Fruit fly (Drosophila melanogaster) whole organism, adult: ENCODE results near the gene PpV.

Experiments used
- CG11617 ChIP-seq: fragments of 200-800 bp; sonication (Bioruptor generic); optimal IDR thresholded peaks from 2 replicates; lab custom pipeline; 2017; ENCODE audit warnings: mild to moderate bottlenecking, missing biosample characterization, missing genetic modification reagents, missing genetic modification characterization
- CG12768 ChIP-seq: fragments of 200-800 bp; sonication (Bioruptor generic); optimal IDR thresholded peaks from 2 replicates; lab custom pipeline; 2017; ENCODE audit warnings: missing biosample characterization, missing genetic modification characterization, mild to moderate bottlenecking, moderate library complexity, missing genetic modification reagents
- CG14711 ChIP-seq: fragments of 200-800 bp; sonication (Bioruptor generic); optimal IDR thresholded peaks from 2 replicates; lab custom pipeline; 2018; ENCODE audit warnings: missing biosample characterization, mild to moderate bottlenecking, missing genetic modification characterization, moderate library complexity
- CG1620 ChIP-seq: fragments of 200-800 bp; sonication (Bioruptor generic); optimal IDR thresholded peaks from 2 replicates; lab custom pipeline; 2016; ENCODE audit warnings: missing biosample characterization, missing genetic modification characterization
- CG33017 ChIP-seq: fragments of 200-800 bp; sonication (Bioruptor generic); optimal IDR thresholded peaks from 2 replicates; lab custom pipeline; 2018; ENCODE audit warnings: missing biosample characterization, mild to moderate bottlenecking, missing genetic modification characterization, moderate library complexity
- CG5204 ChIP-seq: fragments of 200-800 bp; sonication (Bioruptor generic); optimal IDR thresholded peaks from 2 replicates; lab custom pipeline; 2016; ENCODE audit warnings: missing biosample characterization, missing genetic modification characterization
- CG7045 ChIP-seq: fragments of 200-800 bp; sonication (Bioruptor generic); optimal IDR thresholded peaks from 2 replicates; lab custom pipeline; 2017; ENCODE audit warnings: missing biosample characterization, mild to moderate bottlenecking, missing genetic modification characterization
- CG7101 ChIP-seq: fragments of 200-800 bp; sonication (Bioruptor generic); optimal IDR thresholded peaks from 2 replicates; lab custom pipeline; 2018; ENCODE audit warnings: missing biosample characterization, mild to moderate bottlenecking, missing genetic modification characterization, moderate library complexity
- Clk ChIP-seq: fragments of 200-800 bp; sonication (Bioruptor generic); optimal IDR thresholded peaks from 2 replicates; lab custom pipeline; 2017; ENCODE audit warnings: missing biosample characterization, missing genetic modification characterization
- Crg-1 ChIP-seq: fragments of 200-800 bp; sonication (Bioruptor generic); optimal IDR thresholded peaks from 2 replicates; lab custom pipeline; 2016; ENCODE audit warnings: missing biosample characterization, missing genetic modification characterization
- Hr96 ChIP-seq: fragments of 200-800 bp; sonication (Bioruptor generic); optimal IDR thresholded peaks from 2 replicates; lab custom pipeline; 2016; ENCODE audit warnings: missing biosample characterization, missing genetic modification characterization
- Mnt ChIP-seq: fragments of 200-800 bp; sonication (Bioruptor generic); optimal IDR thresholded peaks from 2 replicates; lab custom pipeline; 2016; ENCODE audit warnings: missing biosample characterization, mild to moderate bottlenecking, missing genetic modification characterization
- bab1 ChIP-seq: fragments of 200-800 bp; sonication (Bioruptor generic); optimal IDR thresholded peaks from 3 replicates; lab custom pipeline; 2019; ENCODE audit warnings: missing biosample characterization, mild to moderate bottlenecking, missing genetic modification characterization, moderate library complexity
- cic ChIP-seq: fragments of 200-800 bp; sonication (Bioruptor generic); optimal IDR thresholded peaks from 2 replicates; lab custom pipeline; 2017; ENCODE audit warnings: missing biosample characterization, mild to moderate bottlenecking, missing genetic modification characterization, moderate library complexity
- cnc ChIP-seq, 2 experiments: fragments of >200 bp; optimal IDR thresholded peaks; 2 replicates each; lab custom pipeline; 2017
- ovo ChIP-seq: fragments of 200-800 bp; sonication (Bioruptor generic); optimal IDR thresholded peaks from 2 replicates; lab custom pipeline; 2016; ENCODE audit warnings: missing biosample characterization, missing genetic modification characterization
- pad ChIP-seq: fragments of 200-800 bp; sonication (Bioruptor generic); optimal IDR thresholded peaks from 3 replicates; lab custom pipeline; 2017; ENCODE audit warnings: missing biosample characterization, missing genetic modification characterization, mild to moderate bottlenecking, moderate library complexity, missing genetic modification reagents
- tj ChIP-seq: fragments of 200-800 bp; sonication (Bioruptor generic); optimal IDR thresholded peaks from 3 replicates; lab custom pipeline; 2017; ENCODE audit warnings: missing biosample characterization, mild to moderate bottlenecking, missing genetic modification characterization, moderate library complexity
- toe ChIP-seq: fragments of 200-800 bp; sonication (Bioruptor generic); optimal IDR thresholded peaks from 2 replicates; lab custom pipeline; 2016; ENCODE audit warnings: missing biosample characterization, missing genetic modification characterization

The PpV gene

DNA sequence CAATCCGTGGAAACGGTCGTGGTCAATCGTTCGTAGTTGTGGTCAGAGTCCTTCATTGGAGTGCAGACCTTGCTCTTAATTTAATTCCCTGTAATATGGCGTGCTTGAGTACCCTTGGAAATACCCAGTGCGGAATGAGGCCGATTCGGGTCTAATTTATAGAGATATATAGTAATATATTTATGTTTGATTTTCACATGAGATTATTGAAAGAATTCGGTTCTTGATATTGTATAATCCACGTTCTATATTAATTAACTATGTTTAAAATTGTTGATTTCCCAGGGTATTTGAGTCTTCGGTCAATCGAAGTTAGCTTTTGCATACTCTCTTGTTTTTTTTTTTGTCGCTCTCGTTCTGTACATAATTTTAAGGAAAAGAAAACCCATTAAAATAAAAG is 29.4 kb downstream of the PpV start:
- TF ChIP-seq CG7101 (no peak), Clk (GFP tag; lab: Kevin White, UChicago) (no peak), CG14711 (tag; lab: Kevin White, UChicago) (no peak), CG33017 (tag; lab: Kevin White, UChicago) (no peak), CG11617 (GFP tag; lab: Kevin White, UChicago) (no peak), CG7045 (GFP tag; lab: Kevin White, UChicago) (no peak), bab1 (GFP tag; lab: Kevin White, UChicago) (no peak), tj (GFP tag; lab: Kevin White, UChicago) (no peak), Mnt (no peak)

DNA sequence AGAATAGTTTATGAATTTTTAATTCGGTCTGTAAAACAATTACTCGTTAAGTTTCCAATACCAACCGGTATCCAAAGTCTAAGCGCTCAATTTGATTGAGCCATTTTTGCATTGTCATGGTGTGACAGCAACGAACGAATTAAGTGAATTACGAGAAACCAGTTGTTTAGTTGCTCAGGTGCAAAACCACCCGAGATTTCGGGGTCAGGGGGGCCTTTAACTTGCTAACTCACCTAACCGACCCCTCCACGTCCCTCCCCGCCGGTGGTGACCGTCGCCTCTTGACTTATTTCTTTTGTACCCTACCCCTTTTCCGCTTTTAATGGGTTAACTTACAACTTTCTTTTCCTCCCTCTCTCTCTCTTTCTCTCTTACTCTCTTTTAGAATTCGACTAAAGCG is 31.0 kb downstream of the PpV start:
- no peak for TF ChIP-seq CG12768 (GFP tag; lab: Kevin White, UChicago)
- peak; percentile 82 to 83 for TF ChIP-seq cnc (optimal IDR thresholded peaks at IDR 0.05; lab: Kevin White, UChicago)
- no peak for TF ChIP-seq CG1620 (GFP tag; lab: Kevin White, UChicago)
- peak; percentile 68 for TF ChIP-seq tj (GFP tag; lab: Kevin White, UChicago)
- TF ChIP-seq cic (GFP tag; lab: Kevin White, UChicago) = peak; percentile 35

- peak; percentile 88 for TF ChIP-seq CG11617 (GFP tag; lab: Kevin White, UChicago)
- TF ChIP-seq CG14711 (tag; lab: Kevin White, UChicago) = peak; percentile 60
- TF ChIP-seq CG5204 (GFP tag; lab: Kevin White, UChicago) = peak; percentile 51
- no peak for TF ChIP-seq toe
- no peak for TF ChIP-seq Mnt
- peak; percentile 49 for TF ChIP-seq CG7045 (GFP tag; lab: Kevin White, UChicago)
- peak; percentile 94 for TF ChIP-seq bab1 (GFP tag; lab: Kevin White, UChicago)
- TF ChIP-seq cic (GFP tag; lab: Kevin White, UChicago) = no peak
- TF ChIP-seq pad = peak; percentile 77
- peak; percentile 64 for TF ChIP-seq tj (GFP tag; lab: Kevin White, UChicago)
- TF ChIP-seq Crg-1 (GFP tag; lab: Kevin White, UChicago) = peak; percentile 60
- TF ChIP-seq CG1620 (GFP tag; lab: Kevin White, UChicago) = peak; percentile 46
- peak; percentile 52 for TF ChIP-seq Hr96 (GFP tag; lab: Kevin White, UChicago)
- TF ChIP-seq CG7101 = peak; percentile 80
- no peak for TF ChIP-seq cnc (optimal IDR thresholded peaks at IDR 0.05; lab: Kevin White, UChicago)
- TF ChIP-seq CG33017 (tag; lab: Kevin White, UChicago) = peak; percentile 17
Observed at dm6 chrX:6340593-6341068, 32.1 kb downstream of the PpV start.

- TF ChIP-seq CG1620 (GFP tag; lab: Kevin White, UChicago) = peak; percentile 10
- TF ChIP-seq CG12768 (GFP tag; lab: Kevin White, UChicago) = no peak
- peak; percentile 39 for TF ChIP-seq CG7101
- peak; percentile 63 for TF ChIP-seq CG14711 (tag; lab: Kevin White, UChicago)
- TF ChIP-seq Crg-1 (GFP tag; lab: Kevin White, UChicago) = no peak
- TF ChIP-seq CG33017 (tag; lab: Kevin White, UChicago) = peak; percentile 47
Observed at dm6 chrX:6339970-6340548, 32.7 kb downstream of the PpV start.

DNA sequence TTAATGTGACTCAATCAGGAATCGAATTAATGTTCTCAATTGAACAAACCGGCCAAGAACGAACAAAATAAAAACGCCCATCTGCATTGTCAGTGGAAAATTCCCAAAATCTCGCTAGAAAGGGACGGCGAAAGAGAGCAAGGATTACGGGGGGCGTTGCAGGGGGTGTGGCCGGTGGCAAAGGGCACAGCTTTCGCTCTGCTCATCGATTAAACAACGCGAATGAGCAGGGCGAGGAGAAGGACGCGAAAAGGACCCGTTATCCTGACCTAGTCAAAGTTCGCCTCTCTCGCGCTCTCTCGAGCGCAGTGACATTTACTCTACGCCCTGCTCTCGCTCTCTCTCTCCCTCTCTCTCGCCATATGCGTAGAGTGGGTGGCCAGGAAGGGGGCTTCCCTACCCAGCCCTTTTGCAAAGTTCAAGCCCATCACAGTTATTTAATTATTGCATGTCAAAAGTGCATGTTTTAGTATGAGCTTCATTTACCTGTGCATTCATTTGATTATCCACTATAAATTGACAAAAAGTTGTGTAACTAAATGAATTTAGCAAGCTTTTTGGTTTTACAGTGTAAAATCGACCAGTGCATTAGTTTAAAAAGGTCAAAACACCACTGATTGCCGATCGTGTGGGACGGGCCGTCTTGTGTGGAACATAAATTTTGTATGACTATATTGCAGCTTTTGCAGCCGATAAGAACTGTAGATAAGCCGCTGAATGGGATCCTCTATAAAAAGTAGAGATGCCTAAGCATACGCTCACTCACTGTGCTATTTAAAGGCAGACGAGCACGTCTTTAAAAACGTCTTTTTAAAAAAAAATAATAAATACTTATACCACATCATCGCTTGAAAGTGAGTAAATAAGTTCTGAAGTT is 33.7 kb downstream of the PpV start:
- TF ChIP-seq toe (no peak), CG7101 (peak; percentile 17), cic (GFP tag; lab: Kevin White, UChicago) (no peak), CG14711 (tag; lab: Kevin White, UChicago) (no peak), tj (GFP tag; lab: Kevin White, UChicago) (peak; percentile 13)

DNA sequence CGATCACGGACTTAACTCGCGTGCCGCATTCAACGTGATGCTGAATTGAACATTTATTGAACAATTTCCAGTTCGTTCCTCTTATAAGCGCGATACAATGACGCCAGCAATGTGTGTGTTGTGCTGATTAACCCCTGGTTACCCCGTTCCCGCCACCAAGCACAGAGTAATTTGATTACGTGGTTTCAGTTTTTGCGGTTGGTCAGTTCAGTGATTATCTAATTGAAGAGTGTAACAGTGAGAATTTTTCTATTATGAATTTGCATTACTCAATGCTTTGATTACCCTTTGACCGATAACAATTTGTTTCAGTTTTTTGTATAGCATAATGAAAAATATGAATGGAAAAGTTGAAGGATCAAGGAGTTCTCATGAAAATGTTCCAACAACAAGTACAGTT is 35.0 kb downstream of the PpV start, which contains the start of gene CG3842:
Gene CG3842 (plus strand): TSS at position 61 of the 400 bp plus-strand sequence.
- TF ChIP-seq CG11617 (GFP tag; lab: Kevin White, UChicago) (no peak), Crg-1 (GFP tag; lab: Kevin White, UChicago) (no peak), ovo (GFP tag; lab: Kevin White, UChicago) (no peak), CG33017 (tag; lab: Kevin White, UChicago) (no peak)

dm6 chrX:6334945-6335344 is 37.8 kb downstream of the PpV start:
- TF ChIP-seq CG5204 (GFP tag; lab: Kevin White, UChicago) (no peak), CG7045 (GFP tag; lab: Kevin White, UChicago) (no peak)
